Fruit fly (Drosophila melanogaster) whole organism, wandering third instar larva: ENCODE measurements around the gene CG32085.

ENCODE experiments used
- CG9705 ChIP-seq: fragments of 200-800 bp; sonication (Bioruptor generic); optimal IDR thresholded peaks from 2 replicates; lab custom pipeline; 2018; ENCODE audit warnings: missing biosample characterization, mild to moderate bottlenecking, missing genetic modification characterization
- HLH106 ChIP-seq: fragments of 200-800 bp; optimal IDR thresholded peaks from 3 replicates; lab custom pipeline; 2019; ENCODE audit warnings: missing biosample characterization, mild to moderate bottlenecking, missing genetic modification characterization, moderate library complexity
- Hnf4 ChIP-seq: fragments of 200-800 bp; sonication (Bioruptor generic); optimal IDR thresholded peaks from 2 replicates; lab custom pipeline; 2016; ENCODE audit warnings: missing biosample characterization, mild to moderate bottlenecking, missing genetic modification characterization
- N ChIP-seq: fragments of >200 bp; optimal IDR thresholded peaks from 2 replicates; lab custom pipeline; 2018; ENCODE audit warnings: missing biosample characterization, missing external identifiers, missing genetic modification characterization
- dl ChIP-seq, 2 experiments: fragments of 175-275, 200-275 bp in 1 of 2; fragments of 200-275 bp in 1 of 2; sonication (Bioruptor generic); optimal IDR thresholded peaks; lab custom pipeline; 2018; ENCODE audit warnings: mild to moderate bottlenecking in 2 of 2, missing biosample characterization in 2 of 2, missing genetic modification characterization in 2 of 2, moderate library complexity in 2 of 2; ENCODE audit not compliant: partially characterized antibody in 2 of 2, insufficient read depth in 1 of 2
- usp ChIP-seq: fragments of >200 bp; optimal IDR thresholded peaks from 2 replicates; lab custom pipeline; 2017; ENCODE audit warnings: missing biosample characterization, missing genetic modification characterization

- no peak for TF ChIP-seq dl (GFP tag; optimal IDR thresholded peaks at IDR 0.05; lab: Kevin White, UChicago; ENCODE audit: insufficient read depth in 1 of 2, partially characterized antibody in 2 of 2)
- TF ChIP-seq usp (GFP tag; lab: Kevin White, UChicago): no peak
- TF ChIP-seq HLH106 (tag; lab: Kevin White, UChicago): no peak
- TF ChIP-seq Hnf4: no peak
- no peak for TF ChIP-seq CG9705 (GFP tag; lab: Kevin White, UChicago)
- TF ChIP-seq N: no peak
Observed at dm6 chr3L:11695827-11696226, 15.7 kb upstream of the CG32085 start.
